Worm (Caenorhabditis elegans) whole organism, midembryonic: Measurements from ENCODE around the gene F56H9.8.

ENCODE experiments used
- T22C8.4 ChIP-seq: fragments of 200-800 bp; sonication (Bioruptor generic); IDR thresholded peaks from 2 replicates; pipeline ENCODE4 v1.3.6; 2022; ENCODE audit warnings: missing genetic modification characterization, missing compliant biosample characterization
- cog-1 ChIP-seq: sonication (generic microtip); optimal IDR thresholded peaks from 2 replicates; lab custom pipeline; 2016; ENCODE audit warnings: missing genetic modification characterization, missing compliant biosample characterization
- flt-1 ChIP-seq: fragments of 200-800 bp; sonication (Bioruptor generic); IDR thresholded peaks from 2 replicates; pipeline ENCODE4 v1.3.6; 2022; ENCODE audit warnings: missing genetic modification characterization, missing compliant biosample characterization
- klf-2 ChIP-seq: fragments of 200-800 bp; sonication (Bioruptor generic); conservative IDR thresholded peaks from 2 replicates; pipeline ENCODE4 v1.3.6; 2022; ENCODE audit warnings: missing genetic modification reagents, missing genetic modification characterization, missing compliant biosample characterization
- med-1 ChIP-seq: sonication (generic microtip); optimal IDR thresholded peaks from 2 replicates; lab custom pipeline; 2017; ENCODE audit warnings: missing genetic modification characterization, mild to moderate bottlenecking, missing compliant biosample characterization, antibody characterized with exemption, missing genetic modification reagents; ENCODE audit not compliant: insufficient read depth
- ref-1 ChIP-seq: fragments of 200-800 bp; sonication (Bioruptor generic); conservative IDR thresholded peaks from 2 replicates; pipeline ENCODE4 v1.3.6; 2022; ENCODE audit warnings: missing genetic modification reagents, missing genetic modification characterization, missing compliant biosample characterization
- tab-1 ChIP-seq: fragments of 200-800 bp; sonication (Bioruptor generic); IDR thresholded peaks from 2 replicates; pipeline ENCODE4 v1.3.6; 2022; ENCODE audit warnings: missing genetic modification characterization, missing compliant biosample characterization
- ztf-23 ChIP-seq: fragments of 200-800 bp; sonication (Bioruptor generic); IDR thresholded peaks from 2 replicates; pipeline ENCODE4 v1.3.6; 2022; ENCODE audit warnings: missing genetic modification reagents, missing genetic modification characterization, missing compliant biosample characterization
- ztf-29 ChIP-seq: fragments of 200-800 bp; sonication (Bioruptor generic); IDR thresholded peaks from 2 replicates; pipeline ENCODE4 v1.3.6; 2022; ENCODE audit warnings: missing genetic modification reagents, missing genetic modification characterization, missing compliant biosample characterization

DNA sequence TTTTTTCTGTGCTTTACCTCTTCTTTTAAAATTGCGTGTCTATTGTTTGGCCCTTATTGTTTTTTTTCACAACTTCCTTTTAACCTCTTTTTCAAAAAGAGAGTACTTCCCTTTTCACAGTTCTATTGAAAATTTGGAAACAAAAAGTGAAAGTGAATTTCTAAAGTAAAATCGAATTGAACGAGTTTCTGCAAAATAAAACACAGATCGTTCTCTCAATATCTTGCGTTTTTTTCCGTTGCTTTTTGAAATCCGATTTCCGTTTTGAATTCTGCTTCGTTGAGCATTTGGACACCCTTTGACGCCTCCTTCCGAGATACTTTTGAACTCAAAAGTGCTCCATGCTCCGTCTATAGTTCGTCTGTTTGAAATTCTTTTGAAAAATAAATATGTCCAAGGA lies 31.7 kb downstream of the F56H9.8 start:
- TF ChIP-seq cog-1 (no peak), flt-1 (GFP tag; lab: Robert Waterston, UW) (no peak), klf-2 (GFP tag; lab: Robert Waterston, UW) (no peak), ztf-29 (GFP tag; lab: Robert Waterston, UW) (no peak), med-1 (no peak), ref-1 (GFP tag; lab: Robert Waterston, UW) (no peak), T22C8.4 (GFP tag; lab: Robert Waterston, UW) (no peak), tab-1 (GFP tag; lab: Robert Waterston, UW) (no peak), ztf-23 (no peak)
